Worm (Caenorhabditis elegans) whole organism, midembryonic: Measurements from ENCODE around the gene npr-19.

Experiments
- T22C8.4 ChIP-seq: fragments of 200-800 bp; sonication (Bioruptor generic); IDR thresholded peaks from 2 replicates; pipeline ENCODE4 v1.3.6; 2022; ENCODE audit warnings: missing genetic modification characterization, missing compliant biosample characterization
- cog-1 ChIP-seq: sonication (generic microtip); optimal IDR thresholded peaks from 2 replicates; lab custom pipeline; 2016; ENCODE audit warnings: missing genetic modification characterization, missing compliant biosample characterization
- flt-1 ChIP-seq: fragments of 200-800 bp; sonication (Bioruptor generic); IDR thresholded peaks from 2 replicates; pipeline ENCODE4 v1.3.6; 2022; ENCODE audit warnings: missing genetic modification characterization, missing compliant biosample characterization
- klf-2 ChIP-seq: fragments of 200-800 bp; sonication (Bioruptor generic); conservative IDR thresholded peaks from 2 replicates; pipeline ENCODE4 v1.3.6; 2022; ENCODE audit warnings: missing genetic modification reagents, missing genetic modification characterization, missing compliant biosample characterization
- med-1 ChIP-seq: sonication (generic microtip); optimal IDR thresholded peaks from 2 replicates; lab custom pipeline; 2017; ENCODE audit warnings: missing genetic modification characterization, mild to moderate bottlenecking, missing compliant biosample characterization, antibody characterized with exemption, missing genetic modification reagents; ENCODE audit not compliant: insufficient read depth
- ref-1 ChIP-seq: fragments of 200-800 bp; sonication (Bioruptor generic); conservative IDR thresholded peaks from 2 replicates; pipeline ENCODE4 v1.3.6; 2022; ENCODE audit warnings: missing genetic modification reagents, missing genetic modification characterization, missing compliant biosample characterization
- tab-1 ChIP-seq: fragments of 200-800 bp; sonication (Bioruptor generic); IDR thresholded peaks from 2 replicates; pipeline ENCODE4 v1.3.6; 2022; ENCODE audit warnings: missing genetic modification characterization, missing compliant biosample characterization
- ztf-23 ChIP-seq: fragments of 200-800 bp; sonication (Bioruptor generic); IDR thresholded peaks from 2 replicates; pipeline ENCODE4 v1.3.6; 2022; ENCODE audit warnings: missing genetic modification reagents, missing genetic modification characterization, missing compliant biosample characterization
- ztf-29 ChIP-seq: fragments of 200-800 bp; sonication (Bioruptor generic); IDR thresholded peaks from 2 replicates; pipeline ENCODE4 v1.3.6; 2022; ENCODE audit warnings: missing genetic modification reagents, missing genetic modification characterization, missing compliant biosample characterization

npr-19 gene

ce11 chrX:696253-696652, 39.2 kb downstream of the npr-19 start:
- TF ChIP-seq cog-1 (tag; lab: Kevin White, UChicago) (no peak), T22C8.4 (GFP tag; lab: Robert Waterston, UW) (no peak), klf-2 (GFP tag; lab: Robert Waterston, UW) (no peak), flt-1 (GFP tag; lab: Robert Waterston, UW) (no peak), ztf-29 (GFP tag; lab: Robert Waterston, UW) (no peak), med-1 (no peak), ztf-23 (GFP tag; lab: Robert Waterston, UW) (no peak), ref-1 (GFP tag; lab: Robert Waterston, UW) (no peak), tab-1 (no peak)

ce11 chrX:691613-692012, 43.9 kb downstream of the npr-19 start, which contains the start of gene ncam-1:
TSS of gene ncam-1 (plus strand) at chrX:691913.
- no peak for TF ChIP-seq flt-1 (GFP tag; lab: Robert Waterston, UW)
- no peak for TF ChIP-seq med-1
- TF ChIP-seq cog-1 (tag; lab: Kevin White, UChicago), result no peak
- TF ChIP-seq T22C8.4 (GFP tag; lab: Robert Waterston, UW), result no peak
- TF ChIP-seq tab-1, result no peak
- TF ChIP-seq ztf-29 (GFP tag; lab: Robert Waterston, UW), result no peak
- no peak for TF ChIP-seq ref-1 (GFP tag; lab: Robert Waterston, UW)
- no peak for TF ChIP-seq klf-2 (GFP tag; lab: Robert Waterston, UW)
- TF ChIP-seq ztf-23 (GFP tag; lab: Robert Waterston, UW), result no peak

- TF ChIP-seq tab-1 (no peak), T22C8.4 (GFP tag; lab: Robert Waterston, UW) (no peak), ztf-29 (GFP tag; lab: Robert Waterston, UW) (no peak)
These were observed 46.9 kb downstream of the npr-19 start for ce11 chrX:688602-689001.

- TF ChIP-seq klf-2 (GFP tag; lab: Robert Waterston, UW), result no peak
- TF ChIP-seq ref-1 (GFP tag; lab: Robert Waterston, UW), result no peak
- TF ChIP-seq ztf-23 (GFP tag; lab: Robert Waterston, UW), result no peak
- TF ChIP-seq flt-1 (GFP tag; lab: Robert Waterston, UW), result no peak
- TF ChIP-seq cog-1 (tag; lab: Kevin White, UChicago), result no peak
These were observed 52.8 kb downstream of the npr-19 start, which contains the start of gene Y9C12A.1 for ce11 chrX:682691-683090. TSS of gene Y9C12A.1 (minus strand) at chrX:682791.

ce11 chrX:681413-681812, 54.1 kb downstream of the npr-19 start:
- TF ChIP-seq tab-1, result no peak
- TF ChIP-seq med-1, result no peak
- no peak for TF ChIP-seq ztf-29 (GFP tag; lab: Robert Waterston, UW)
- no peak for TF ChIP-seq klf-2 (GFP tag; lab: Robert Waterston, UW)
- TF ChIP-seq ztf-23 (GFP tag; lab: Robert Waterston, UW), result no peak
- no peak for TF ChIP-seq T22C8.4 (GFP tag; lab: Robert Waterston, UW)
- no peak for TF ChIP-seq cog-1 (tag; lab: Kevin White, UChicago)
- TF ChIP-seq ref-1 (GFP tag; lab: Robert Waterston, UW), result no peak
- TF ChIP-seq flt-1 (GFP tag; lab: Robert Waterston, UW), result no peak
